Worm (Caenorhabditis elegans) whole organism, L4 larva: ENCODE measurements around the gene F36A4.2.

Source experiments
- F10B5.3 ChIP-seq: sonication (generic microtip); optimal IDR thresholded peaks from 2 replicates; lab custom pipeline; 2016; ENCODE audit warnings: mild to moderate bottlenecking, missing genetic modification characterization, missing compliant biosample characterization
- F26F4.8 ChIP-seq: fragments of 200-800 bp; sonication (Bioruptor generic); conservative IDR thresholded peaks from 2 replicates; pipeline ENCODE4 v1.3.6; 2022; ENCODE audit warnings: missing genetic modification characterization, missing compliant biosample characterization
- F37D6.2 ChIP-seq: sonication (generic microtip); optimal IDR thresholded peaks from 2 replicates; lab custom pipeline; 2016; ENCODE audit warnings: mild to moderate bottlenecking, missing genetic modification characterization, missing compliant biosample characterization
- R02D3.7 ChIP-seq: fragments of 150-350 bp; sonication (generic microtip); optimal IDR thresholded peaks from 3 replicates; lab custom pipeline; 2014; ENCODE audit warnings: missing biosample characterization, missing genetic modification characterization
- Y75B8A.6 ChIP-seq: fragments of 200-800 bp; sonication (Bioruptor generic); IDR thresholded peaks from 2 replicates; pipeline ENCODE4 v1.3.6; 2022; ENCODE audit warnings: missing genetic modification reagents, missing genetic modification characterization, missing compliant biosample characterization
- aly-2 ChIP-seq: sonication (generic microtip); optimal IDR thresholded peaks from 2 replicates; lab custom pipeline; 2018; ENCODE audit warnings: missing biosample characterization, missing genetic modification characterization
- ceh-20 ChIP-seq: fragments of 200-800 bp; sonication (Bioruptor generic); IDR thresholded peaks from 2 replicates; pipeline ENCODE4 v1.3.6; 2022; ENCODE audit warnings: missing genetic modification reagents, missing genetic modification characterization, missing compliant biosample characterization
- ceh-62 ChIP-seq: sonication (generic microtip); optimal IDR thresholded peaks from 2 replicates; lab custom pipeline; 2017; ENCODE audit warnings: missing biosample characterization, missing genetic modification characterization
- ces-1 ChIP-seq: fragments of 150-350 bp; sonication (generic microtip); optimal IDR thresholded peaks from 4 replicates; lab custom pipeline; 2014; ENCODE audit warnings: missing biosample characterization, missing genetic modification reagents, missing genetic modification characterization
- ctbp-1 ChIP-seq: fragments of 200-800 bp; sonication (Bioruptor generic); IDR thresholded peaks from 2 replicates; pipeline ENCODE4 v1.3.6; 2022; ENCODE audit warnings: missing genetic modification reagents, missing genetic modification characterization, missing compliant biosample characterization
- daf-16 ChIP-seq, 3 experiments: sonication (generic microtip); optimal IDR thresholded peaks; 2 replicates each; lab custom pipeline; 2016 to 2017; ENCODE audit warnings: missing genetic modification characterization in 3 of 3, missing genetic modification reagents in 3 of 3, mild to moderate bottlenecking in 2 of 3, missing compliant biosample characterization in 2 of 3, missing biosample characterization in 1 of 3, moderate library complexity in 1 of 3
- daf-19 ChIP-seq: fragments of 200-800 bp; sonication (Bioruptor generic); conservative IDR thresholded peaks from 2 replicates; pipeline ENCODE4 v1.3.6; 2022; ENCODE audit warnings: missing genetic modification characterization, missing compliant biosample characterization
- dmd-6 ChIP-seq: fragments of 200-800 bp; sonication (Bioruptor generic); IDR thresholded peaks from 2 replicates; pipeline ENCODE4 v1.3.6; 2022; ENCODE audit warnings: missing genetic modification reagents, missing genetic modification characterization, missing compliant biosample characterization
- dmd-8 ChIP-seq: fragments of 200-800 bp; sonication (Bioruptor generic); IDR thresholded peaks from 2 replicates; pipeline ENCODE4 v1.3.6; 2022; ENCODE audit warnings: missing genetic modification characterization, missing compliant biosample characterization
- egl-43 ChIP-seq: fragments of 200-800 bp; sonication (Bioruptor generic); IDR thresholded peaks from 2 replicates; pipeline ENCODE4 v1.3.6; 2022; ENCODE audit warnings: missing genetic modification reagents, missing genetic modification characterization, missing compliant biosample characterization
- hlh-11 ChIP-seq: fragments of 200-800 bp; sonication (Bioruptor generic); optimal IDR thresholded peaks from 2 replicates; lab custom pipeline; 2018; ENCODE audit warnings: mild to moderate bottlenecking, missing genetic modification characterization, missing compliant biosample characterization
- jun-1 ChIP-seq: fragments of 150-350 bp; optimal IDR thresholded peaks from 2 replicates; lab custom pipeline; 2014; ENCODE audit warnings: missing biosample characterization, missing genetic modification reagents, missing genetic modification characterization
- lin-13 ChIP-seq: fragments of 150-350 bp; optimal IDR thresholded peaks from 2 replicates; lab custom pipeline; 2014; ENCODE audit warnings: missing biosample characterization, missing genetic modification reagents, missing genetic modification characterization
- mdl-1 ChIP-seq, 2 experiments: fragments of 150-350 bp in 1 of 2; sonication (generic microtip) in 1 of 2; optimal IDR thresholded peaks; 2 replicates each; lab custom pipeline; 2014 to 2017; ENCODE audit warnings: missing biosample characterization in 2 of 2, missing genetic modification characterization in 2 of 2
- nhr-102 ChIP-seq: sonication (generic microtip); optimal IDR thresholded peaks from 2 replicates; lab custom pipeline; 2016; ENCODE audit warnings: mild to moderate bottlenecking, missing genetic modification characterization, moderate library complexity, missing compliant biosample characterization
- nhr-11 ChIP-seq: fragments of 150-350 bp; optimal IDR thresholded peaks from 2 replicates; lab custom pipeline; 2014; ENCODE audit warnings: missing biosample characterization, missing genetic modification characterization
- nhr-28 ChIP-seq: fragments of 150-350 bp; optimal IDR thresholded peaks from 2 replicates; lab custom pipeline; 2014; ENCODE audit warnings: missing biosample characterization, missing genetic modification characterization
- nhr-41 ChIP-seq: fragments of 200-800 bp; sonication (Bioruptor generic); IDR thresholded peaks from 2 replicates; pipeline ENCODE4 v1.3.6; 2022; ENCODE audit warnings: missing genetic modification reagents, missing genetic modification characterization, missing compliant biosample characterization
- pqm-1 ChIP-seq: sonication (generic microtip); optimal IDR thresholded peaks from 2 replicates; lab custom pipeline; 2017; ENCODE audit warnings: missing biosample characterization, missing genetic modification characterization
- set-16 ChIP-seq: fragments of 200-800 bp; sonication (Bioruptor generic); IDR thresholded peaks from 2 replicates; pipeline ENCODE4 v1.3.6; 2022; ENCODE audit warnings: missing genetic modification reagents, missing genetic modification characterization, missing compliant biosample characterization
- snpc-4 ChIP-seq: fragments of 150-350 bp; optimal IDR thresholded peaks from 2 replicates; lab custom pipeline; 2014; ENCODE audit warnings: missing biosample characterization, missing genetic modification characterization
- spr-3 ChIP-seq: fragments of 200-800 bp; sonication (Bioruptor generic); optimal IDR thresholded peaks from 2 replicates; lab custom pipeline; 2018; ENCODE audit warnings: mild to moderate bottlenecking, missing genetic modification characterization, missing compliant biosample characterization
- unc-130 ChIP-seq: sonication (generic microtip); optimal IDR thresholded peaks from 2 replicates; lab custom pipeline; 2016; ENCODE audit warnings: missing genetic modification reagents, missing genetic modification characterization, missing compliant biosample characterization
- unc-62 ChIP-seq, 3 experiments: fragments of 150-350 bp in 1 of 3; sonication (generic microtip); optimal IDR thresholded peaks in 2 of 3; peaks in 1 of 3; 1 replicate in 1 of 3; 2 replicates in 2 of 3; lab custom pipeline; 2014 to 2017; ENCODE audit warnings: missing biosample characterization in 3 of 3, missing genetic modification characterization in 3 of 3, missing genetic modification reagents in 3 of 3, missing genotype in 1 of 3
- zag-1 ChIP-seq: fragments of 150-350 bp; optimal IDR thresholded peaks from 2 replicates; lab custom pipeline; 2014; ENCODE audit warnings: missing biosample characterization, missing genetic modification characterization
- zip-2 ChIP-seq: fragments of 150-350 bp; optimal IDR thresholded peaks from 2 replicates; lab custom pipeline; 2014; ENCODE audit warnings: missing biosample characterization, missing genetic modification characterization

F36A4.2 gene

ce11 chrIV:4247334-4247733 is 23.7 kb upstream of the F36A4.2 start (continued):
- no peak for TF ChIP-seq dmd-8 (GFP tag; lab: Robert Waterston, UW)
- TF ChIP-seq R02D3.7 = no peak
- no peak for TF ChIP-seq unc-130 (GFP tag; lab: Kevin White, UChicago)
- no peak for TF ChIP-seq nhr-102 (tag; lab: Kevin White, UChicago)
- no peak for TF ChIP-seq daf-16 (GFP tag; optimal IDR thresholded peaks at IDR 0.05; lab: Kevin White, UChicago)
- TF ChIP-seq daf-16 (tag; optimal IDR thresholded peaks at IDR 0.05; lab: Kevin White, UChicago) = peak; percentile 0
- TF ChIP-seq set-16 (GFP tag; lab: Robert Waterston, UW) = no peak
- TF ChIP-seq F26F4.8 (GFP tag; lab: Robert Waterston, UW) = no peak
- TF ChIP-seq ceh-20 (GFP tag; lab: Robert Waterston, UW) = no peak
- no peak for TF ChIP-seq ces-1 (GFP tag; lab: Kevin White, UChicago)
- TF ChIP-seq daf-19 (GFP tag; lab: Robert Waterston, UW) = no peak
- no peak for TF ChIP-seq ctbp-1 (GFP tag; lab: Robert Waterston, UW)
- TF ChIP-seq nhr-11 (tag; lab: Kevin White, UChicago) = no peak

ce11 chrIV:4247770-4248169 is 23.3 kb upstream of the F36A4.2 start, which contains the start of gene ama-1:
TSS of gene ama-1 (plus strand) at chrIV:4248070.
- no peak for TF ChIP-seq zag-1
- no peak for TF ChIP-seq lin-13
- TF ChIP-seq mdl-1 (tag; optimal IDR thresholded peaks at IDR 0.05; lab: Kevin White, UChicago) = no peak
- TF ChIP-seq ctbp-1 (GFP tag; lab: Robert Waterston, UW) = no peak
- no peak for TF ChIP-seq egl-43 (GFP tag; lab: Robert Waterston, UW)
- TF ChIP-seq, all 104 proteins: peak for 0

ce11 chrIV:4254989-4255582 is 15.9 kb upstream of the F36A4.2 start:
- TF ChIP-seq nhr-41 (GFP tag; lab: Robert Waterston, UW) (no peak), set-16 (GFP tag; lab: Robert Waterston, UW) (peak; percentile 77)

ce11 chrIV:4259433-4259832 is 11.6 kb upstream of the F36A4.2 start:
- TF ChIP-seq nhr-28 (tag; lab: Kevin White, UChicago) = peak; percentile 45
- no peak for TF ChIP-seq jun-1 (tag; lab: Kevin White, UChicago)
- peak; percentile 74 for TF ChIP-seq pqm-1 (tag; lab: Kevin White, UChicago)
- TF ChIP-seq spr-3 (GFP tag; lab: Kevin White, UChicago) = no peak
- peak in 1 of 2 experiments; percentile 70 for TF ChIP-seq unc-62 (GFP tag; optimal IDR thresholded peaks at IDR 0.05 in 1 of 2; lab: Kevin White, UChicago)
- no peak for TF ChIP-seq unc-62 (tag; optimal IDR thresholded peaks at IDR 0.05; lab: Kevin White, UChicago)
- TF ChIP-seq set-16 (GFP tag; lab: Robert Waterston, UW) = no peak
- TF ChIP-seq F26F4.8 (GFP tag; lab: Robert Waterston, UW) = no peak
- no peak for TF ChIP-seq F10B5.3
- TF ChIP-seq hlh-11 = peak; percentile 19
- TF ChIP-seq dmd-6 (GFP tag; lab: Robert Waterston, UW) = peak; percentile 58
- TF ChIP-seq, all 104 proteins: peak for 5

- no peak for TF ChIP-seq snpc-4 (tag; lab: Kevin White, UChicago)
- TF ChIP-seq zip-2 (tag; lab: Kevin White, UChicago) = no peak
- TF ChIP-seq Y75B8A.6 (GFP tag; lab: Robert Waterston, UW) = no peak
- no peak for TF ChIP-seq ceh-62 (tag; lab: Kevin White, UChicago)
- TF ChIP-seq F37D6.2 = no peak
- TF ChIP-seq dmd-6 (GFP tag; lab: Robert Waterston, UW) = no peak
- no peak for TF ChIP-seq aly-2 (tag; lab: Kevin White, UChicago)
- TF ChIP-seq, all 104 proteins: peak for 0
These were observed 8.0 kb upstream of the F36A4.2 start, which contains the start of gene col-33 for ce11 chrIV:4262993-4263392. TSS of gene col-33 (plus strand) at chrIV:4263293.
